Comparison of ENCODE assay signal across 5 fruit fly cellular contexts in the genomic region with DNA sequence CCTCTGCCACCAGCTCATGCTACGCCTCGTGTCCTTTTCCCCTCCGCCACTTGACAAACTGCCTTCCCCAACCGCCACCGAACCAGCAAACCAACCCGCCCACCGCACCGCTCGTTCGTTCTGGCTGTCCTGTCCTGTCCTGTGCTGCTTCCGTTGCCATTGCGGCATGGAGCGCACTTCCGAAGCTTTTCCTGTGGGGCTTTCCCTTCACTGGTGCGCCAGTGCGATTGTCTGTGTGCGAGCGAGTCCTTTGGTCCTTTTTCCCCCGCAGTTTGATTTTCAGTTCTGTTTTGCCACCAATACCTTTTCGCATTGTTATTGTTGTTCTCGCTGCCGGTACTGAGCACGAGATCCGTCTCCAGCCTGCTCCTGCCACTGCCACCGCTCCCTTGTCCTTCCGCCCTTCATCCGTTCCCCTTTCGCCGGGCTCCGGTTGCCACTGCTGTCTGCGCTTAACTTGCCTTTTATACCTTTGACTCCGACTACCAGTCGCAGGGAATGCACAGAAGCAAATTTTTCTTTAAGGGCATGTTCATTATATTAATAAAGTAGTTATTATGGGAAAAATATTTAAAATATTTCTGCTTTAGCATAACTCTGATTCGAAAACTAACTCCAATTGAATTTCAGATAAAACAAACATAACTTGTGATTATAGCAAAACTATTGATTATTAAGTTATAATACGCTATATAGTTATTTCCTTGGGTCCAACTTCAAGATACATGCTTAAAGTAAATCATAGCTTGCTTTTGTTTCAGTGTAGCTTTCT.
TF ChIP-seq lines count a peak whose summit lies in the region.

No protein-coding gene starts in this region.

- no peak for TF ChIP-seq CTCF in whole organism, embryonic (GFP tag; optimal IDR thresholded peaks at IDR 0.05; lab: Kevin White, UChicago)

TF ChIP-seq in whole organism, adult, 20 proteins besides CTCF, POLR2A, EP300 and RAD21 (continues in another document):
- TF ChIP-seq tj (GFP tag; optimal IDR thresholded peaks at IDR 0.05; lab: Kevin White, UChicago) (peak; percentile 10), CG11617 (GFP tag; optimal IDR thresholded peaks at IDR 0.05; lab: Kevin White, UChicago) (peak; percentile 13), cnc (optimal IDR thresholded peaks at IDR 0.05; lab: Kevin White, UChicago) (no peak), kay (GFP tag; lab: Kevin White, UChicago; ENCODE audit: borderline replicate concordance) (no peak), CG12768 (GFP tag; optimal IDR thresholded peaks at IDR 0.05; lab: Kevin White, UChicago) (no peak), CG14711 (tag; optimal IDR thresholded peaks at IDR 0.05; lab: Kevin White, UChicago) (no peak), Mnt (GFP tag; optimal IDR thresholded peaks at IDR 0.05; lab: Kevin White, UChicago) (no peak), CG7101 (tag; optimal IDR thresholded peaks at IDR 0.05; lab: Kevin White, UChicago) (peak; percentile 8), CG5204 (GFP tag; optimal IDR thresholded peaks at IDR 0.05; lab: Kevin White, UChicago) (peak; percentile 43), pad (GFP tag; optimal IDR thresholded peaks at IDR 0.05; lab: Kevin White, UChicago) (no peak), CG1620 (GFP tag; optimal IDR thresholded peaks at IDR 0.05; lab: Kevin White, UChicago) (no peak), CG33017 (tag; optimal IDR thresholded peaks at IDR 0.05; lab: Kevin White, UChicago) (no peak), Clk (GFP tag; optimal IDR thresholded peaks at IDR 0.05; lab: Kevin White, UChicago) (no peak), Hr96 (GFP tag; optimal IDR thresholded peaks at IDR 0.05; lab: Kevin White, UChicago) (no peak), Crg-1 (GFP tag; optimal IDR thresholded peaks at IDR 0.05; lab: Kevin White, UChicago) (no peak), toe (GFP tag; optimal IDR thresholded peaks at IDR 0.05; lab: Kevin White, UChicago) (no peak), bab1 (GFP tag; optimal IDR thresholded peaks at IDR 0.05; lab: Kevin White, UChicago) (no peak)

TF ChIP-seq in whole organism, embryonic, 481 proteins besides CTCF, POLR2A, EP300 and RAD21 (continues in another document):
- no peak for TF ChIP-seq CkIIα-i1 (GFP tag; IDR thresholded peaks at IDR 0.05; lab: Robert Waterston, UW)
- TF ChIP-seq CG12155 (GFP tag; optimal IDR thresholded peaks at IDR 0.05; lab: Kevin White, UChicago), result peak; percentile 32
- TF ChIP-seq CG1529 (GFP tag; optimal IDR thresholded peaks at IDR 0.05; lab: Kevin White, UChicago), result peak; percentile 30
- TF ChIP-seq slou (GFP tag; optimal IDR thresholded peaks at IDR 0.05; lab: Kevin White, UChicago), result peak; percentile 56
- TF ChIP-seq CG10543 (GFP tag; optimal IDR thresholded peaks at IDR 0.05; lab: Kevin White, UChicago), result peak; percentile 80
- peak in 1 of 2 experiments; percentile 66 for TF ChIP-seq Eip74EF (GFP tag; optimal IDR thresholded peaks at IDR 0.05; lab: Kevin White, UChicago)
- peak in 1 of 2 experiments; percentile 64 for TF ChIP-seq bsh (GFP tag; optimal IDR thresholded peaks at IDR 0.05; lab: Kevin White, UChicago)
- peak; percentile 4 for TF ChIP-seq CG6254 (GFP tag; optimal IDR thresholded peaks at IDR 0.05; lab: Kevin White, UChicago)
- TF ChIP-seq salm (tag; optimal IDR thresholded peaks at IDR 0.05; lab: Kevin White, UChicago), result no peak
- peak; percentile 35 for TF ChIP-seq CG18476 (GFP tag; optimal IDR thresholded peaks at IDR 0.05; lab: Kevin White, UChicago)
- TF ChIP-seq Ssrp (tag; optimal IDR thresholded peaks at IDR 0.05; lab: Kevin White, UChicago), result peak; percentile 76
- no peak for TF ChIP-seq MTF-1 (GFP tag; optimal IDR thresholded peaks at IDR 0.05; lab: Kevin White, UChicago; ENCODE audit: borderline replicate concordance)
- peak; percentile 5 for TF ChIP-seq CG13624 (GFP tag; optimal IDR thresholded peaks at IDR 0.05; lab: Kevin White, UChicago)
- TF ChIP-seq crp (GFP tag; optimal IDR thresholded peaks at IDR 0.05; lab: Kevin White, UChicago), result peak in 1 of 2 experiments; percentile 15
- TF ChIP-seq pfk (GFP tag; optimal IDR thresholded peaks at IDR 0.05; lab: Kevin White, UChicago), result no peak
- TF ChIP-seq gcm2 (GFP tag; optimal IDR thresholded peaks at IDR 0.05; lab: Kevin White, UChicago), result no peak

TF ChIP-seq in whole organism, prepupa, 60 proteins besides CTCF, POLR2A, EP300 and RAD21 (continues in another document):
- TF ChIP-seq CG3919 (GFP tag; optimal IDR thresholded peaks at IDR 0.05; lab: Kevin White, UChicago) (peak; percentile 54), ss (GFP tag; optimal IDR thresholded peaks at IDR 0.05; lab: Kevin White, UChicago) (peak; percentile 27 to 71), Eip78C (GFP tag; lab: Kevin White, UChicago) (peak; percentile 90), dsx (GFP tag; optimal IDR thresholded peaks at IDR 0.05; lab: Kevin White, UChicago; ENCODE audit: poor library complexity, severe bottlenecking) (peak; percentile 69), Hr4 (GFP tag; optimal IDR thresholded peaks at IDR 0.05; lab: Kevin White, UChicago) (peak; percentile 48), CG32006 (GFP tag; optimal IDR thresholded peaks at IDR 0.05; lab: Kevin White, UChicago) (peak; percentile 70), Blimp-1 (GFP tag; optimal IDR thresholded peaks at IDR 0.05; lab: Kevin White, UChicago) (peak; percentile 30), pdm3 (GFP tag; optimal IDR thresholded peaks at IDR 0.05; lab: Kevin White, UChicago) (peak; percentile 46), CG1621 (tag; optimal IDR thresholded peaks at IDR 0.05; lab: Kevin White, UChicago) (peak; percentile 61), CG3032 (tag; optimal IDR thresholded peaks at IDR 0.05; lab: Kevin White, UChicago) (peak; percentile 81), Ets96B (tag; optimal IDR thresholded peaks at IDR 0.05; lab: Kevin White, UChicago) (peak; percentile 77), OdsH (GFP tag; optimal IDR thresholded peaks at IDR 0.05; lab: Kevin White, UChicago) (peak; percentile 61), net (GFP tag; optimal IDR thresholded peaks at IDR 0.05; lab: Kevin White, UChicago) (peak; percentile 33), CG15336 (GFP tag; IDR thresholded peaks at IDR 0.05; lab: Robert Waterston, UW) (no peak), CG10669 (GFP tag; optimal IDR thresholded peaks at IDR 0.05; lab: Kevin White, UChicago) (peak; percentile 77), CG6808 (GFP tag; optimal IDR thresholded peaks at IDR 0.05; lab: Kevin White, UChicago) (peak; percentile 75), dac (GFP tag; optimal IDR thresholded peaks at IDR 0.05; lab: Kevin White, UChicago) (no peak)

TF ChIP-seq in whole organism, pupa, 21 proteins besides CTCF, POLR2A, EP300 and RAD21 (continues in another document):
- TF ChIP-seq CG17806 (tag; optimal IDR thresholded peaks at IDR 0.05; lab: Kevin White, UChicago) (peak; percentile 70), CG10348 (GFP tag; IDR thresholded peaks at IDR 0.05; lab: Robert Waterston, UW) (no peak), D1 (tag; optimal IDR thresholded peaks at IDR 0.05; lab: Kevin White, UChicago) (no peak), EcR (GFP tag; optimal IDR thresholded peaks at IDR 0.05; lab: Kevin White, UChicago) (no peak), CG34367 (tag; optimal IDR thresholded peaks at IDR 0.05; lab: Kevin White, UChicago) (peak; percentile 57), CG14655 (GFP tag; optimal IDR thresholded peaks at IDR 0.05; lab: Kevin White, UChicago) (peak; percentile 72), Pif1A (GFP tag; optimal IDR thresholded peaks at IDR 0.05; lab: Kevin White, UChicago) (peak; percentile 38), CG32121 (GFP tag; IDR thresholded peaks at IDR 0.05; lab: Robert Waterston, UW) (no peak), gl (tag; optimal IDR thresholded peaks at IDR 0.05; lab: Kevin White, UChicago) (no peak), fd96Ca (GFP tag; IDR thresholded peaks at IDR 0.05; lab: Robert Waterston, UW) (no peak), CG12605 (GFP tag; IDR thresholded peaks at IDR 0.05; lab: Robert Waterston, UW) (no peak), CG13204 (GFP tag; optimal IDR thresholded peaks at IDR 0.05; lab: Kevin White, UChicago) (peak; percentile 44), CG4496 (GFP tag; IDR thresholded peaks at IDR 0.05; lab: Robert Waterston, UW) (no peak), Pif1B (GFP tag; optimal IDR thresholded peaks at IDR 0.05; lab: Kevin White, UChicago) (peak; percentile 21), CG15710 (tag; optimal IDR thresholded peaks at IDR 0.05; lab: Kevin White, UChicago) (peak; percentile 84), CG8301 (tag; optimal IDR thresholded peaks at IDR 0.05; lab: Kevin White, UChicago) (peak; percentile 53), Ets98B (GFP tag; IDR thresholded peaks at IDR 0.05; lab: Robert Waterston, UW) (no peak), CG8159 (tag; optimal IDR thresholded peaks at IDR 0.05; lab: Kevin White, UChicago) (peak; percentile 86), Snoo (tag; optimal IDR thresholded peaks at IDR 0.05; lab: Kevin White, UChicago) (peak; percentile 56)

TF ChIP-seq in whole organism, wandering third instar larva, 38 proteins besides CTCF, POLR2A, EP300 and RAD21:
- TF ChIP-seq ey (GFP tag; optimal IDR thresholded peaks at IDR 0.05; lab: Kevin White, UChicago) (peak; percentile 51), Hr78 (GFP tag; optimal IDR thresholded peaks at IDR 0.05; lab: Kevin White, UChicago) (no peak), brk (GFP tag; optimal IDR thresholded peaks at IDR 0.05; lab: Kevin White, UChicago) (no peak), Rel (GFP tag; optimal IDR thresholded peaks at IDR 0.05; lab: Kevin White, UChicago) (no peak), Rel (tag; optimal IDR thresholded peaks at IDR 0.05; lab: Kevin White, UChicago) (peak; percentile 5), Dif (GFP tag; optimal IDR thresholded peaks at IDR 0.05; lab: Kevin White, UChicago; ENCODE audit: partially characterized antibody) (no peak), br (GFP tag; optimal IDR thresholded peaks at IDR 0.05; lab: Kevin White, UChicago) (peak; percentile 24), h (GFP tag; optimal IDR thresholded peaks at IDR 0.05; lab: Kevin White, UChicago) (peak; percentile 60), HLH106 (tag; optimal IDR thresholded peaks at IDR 0.05; lab: Kevin White, UChicago) (peak; percentile 76), foxo (GFP tag; optimal IDR thresholded peaks at IDR 0.05; lab: Kevin White, UChicago) (peak in 1 of 2 experiments; percentile 69), usp (GFP tag; optimal IDR thresholded peaks at IDR 0.05; lab: Kevin White, UChicago) (no peak), sv (GFP tag; optimal IDR thresholded peaks at IDR 0.05; lab: Kevin White, UChicago) (peak; percentile 9), dmrt93B (GFP tag; optimal IDR thresholded peaks at IDR 0.05; lab: Kevin White, UChicago) (peak; percentile 49), Sp1 (GFP tag; optimal IDR thresholded peaks at IDR 0.05; lab: Kevin White, UChicago) (peak; percentile 78), fru (GFP tag; optimal IDR thresholded peaks at IDR 0.05; lab: Kevin White, UChicago) (peak; percentile 61), psq (GFP tag; optimal IDR thresholded peaks at IDR 0.05; lab: Kevin White, UChicago) (peak; percentile 56), OdsH (GFP tag; optimal IDR thresholded peaks at IDR 0.05; lab: Kevin White, UChicago) (peak; percentile 41), N (GFP tag; optimal IDR thresholded peaks at IDR 0.05; lab: Kevin White, UChicago) (no peak), rgr (GFP tag; optimal IDR thresholded peaks at IDR 0.05; lab: Kevin White, UChicago) (peak; percentile 52), CG9705 (GFP tag; optimal IDR thresholded peaks at IDR 0.05; lab: Kevin White, UChicago) (peak; percentile 51)
TF ChIP-seq in whole organism, wandering third instar larva: peak in this region for 14.
